Fruit fly (Drosophila melanogaster) whole organism, embryonic: ENCODE measurements around the gene Oct-TyrR.

Experiments used
- Abd-B ChIP-seq: fragments of 200-800 bp; sonication (Bioruptor generic); optimal IDR thresholded peaks from 2 replicates; lab custom pipeline; 2018; ENCODE audit warnings: missing biosample characterization, mild to moderate bottlenecking, missing genetic modification characterization, moderate library complexity
- Ada2b ChIP-seq: fragments of 200-800 bp; sonication (Bioruptor generic); IDR thresholded peaks from 2 replicates; pipeline ENCODE4 v1.3.6; 2022; ENCODE audit warnings: missing biosample characterization, missing genetic modification characterization
- Awh ChIP-seq: fragments of 200-800 bp; sonication (Bioruptor generic); IDR thresholded peaks from 2 replicates; pipeline ENCODE4, ENCODE4 v1.3.6; 2022; ENCODE audit warnings: missing biosample characterization, missing genetic modification characterization
- CG12769 ChIP-seq: fragments of 200-800 bp; sonication (Bioruptor generic); optimal IDR thresholded peaks from 2 replicates; lab custom pipeline; 2019; ENCODE audit warnings: missing biosample characterization, mild to moderate bottlenecking, missing genetic modification characterization, moderate library complexity
- CG14710 ChIP-seq: fragments of 200-800 bp; sonication (Bioruptor generic); optimal IDR thresholded peaks from 3 replicates; lab custom pipeline; 2019; ENCODE audit warnings: missing biosample characterization, mild to moderate bottlenecking, missing genetic modification characterization, moderate library complexity
- CG16863 ChIP-seq: fragments of 200-800 bp; sonication (Bioruptor generic); optimal IDR thresholded peaks from 3 replicates; lab custom pipeline; 2016; ENCODE audit warnings: missing biosample characterization, missing genetic modification characterization
- CG17328 ChIP-seq: fragments of 200-800 bp; sonication (Bioruptor generic); IDR thresholded peaks from 2 replicates; pipeline ENCODE4 v1.3.6; 2022; ENCODE audit warnings: missing biosample characterization, missing genetic modification characterization
- CG3726 ChIP-seq: fragments of 200-800 bp; sonication (Bioruptor generic); IDR thresholded peaks from 3 replicates; pipeline ENCODE4, ENCODE4 v1.3.6; 2022; ENCODE audit warnings: missing biosample characterization, missing genetic modification characterization
- CG4282 ChIP-seq: fragments of 200-800 bp; sonication (Bioruptor generic); optimal IDR thresholded peaks from 2 replicates; lab custom pipeline; 2016; ENCODE audit warnings: missing biosample characterization, missing genetic modification characterization
- CG6272 ChIP-seq: fragments of 200-800 bp; sonication (Bioruptor generic); IDR thresholded peaks from 2 replicates; pipeline ENCODE4 v1.3.6; 2022; ENCODE audit warnings: missing biosample characterization, missing genetic modification characterization
- CG7372 ChIP-seq: fragments of 200-800 bp; sonication (Bioruptor generic); IDR thresholded peaks from 2 replicates; pipeline ENCODE4 v1.3.6; 2022; ENCODE audit warnings: missing biosample characterization, missing genetic modification characterization
- CG7839 ChIP-seq: fragments of 200-800 bp; sonication (Bioruptor generic); optimal IDR thresholded peaks from 3 replicates; lab custom pipeline; 2018; ENCODE audit warnings: missing biosample characterization, mild to moderate bottlenecking, missing genetic modification characterization, moderate library complexity
- CG7963 ChIP-seq: fragments of 200-800 bp; sonication (Bioruptor generic); IDR thresholded peaks from 3 replicates; pipeline ENCODE4 v1.3.6; 2022; ENCODE audit warnings: missing biosample characterization, missing genetic modification characterization; ENCODE audit not compliant: partially characterized antibody
- CG9797 ChIP-seq: fragments of 200-800 bp; sonication (Bioruptor generic); optimal IDR thresholded peaks from 3 replicates; lab custom pipeline; 2018; ENCODE audit warnings: missing biosample characterization, mild to moderate bottlenecking, missing genetic modification characterization
- CrebB ChIP-seq: fragments of 200-800 bp; sonication (Bioruptor generic); optimal IDR thresholded peaks from 3 replicates; lab custom pipeline; 2018; ENCODE audit warnings: missing biosample characterization, mild to moderate bottlenecking, missing genetic modification characterization
- D19B ChIP-seq: fragments of 200-800 bp; sonication (Bioruptor generic); optimal IDR thresholded peaks from 2 replicates; lab custom pipeline; 2017; ENCODE audit warnings: missing biosample characterization, mild to moderate bottlenecking, missing genetic modification characterization
- Dek ChIP-seq: fragments of 200-800 bp; sonication (Bioruptor generic); optimal IDR thresholded peaks from 3 replicates; lab custom pipeline; 2019; ENCODE audit warnings: missing biosample characterization, mild to moderate bottlenecking, missing genetic modification characterization, moderate library complexity
- Dip2 ChIP-seq: fragments of 200-800 bp; sonication (Bioruptor generic); IDR thresholded peaks from 2 replicates; pipeline ENCODE4 v1.3.6; 2022; ENCODE audit warnings: missing biosample characterization, missing genetic modification characterization
- Doc3 ChIP-seq: fragments of 200-800 bp; sonication (Bioruptor generic); IDR thresholded peaks from 3 replicates; pipeline ENCODE4 v1.3.6; 2022; ENCODE audit warnings: missing biosample characterization, missing genetic modification characterization; ENCODE audit not compliant: partially characterized antibody
- ERR ChIP-seq: fragments of 200-800 bp; sonication (Bioruptor generic); optimal IDR thresholded peaks from 2 replicates; lab custom pipeline; 2016; ENCODE audit warnings: missing biosample characterization, missing genetic modification characterization
- HLHmδ ChIP-seq: fragments of 200-800 bp; sonication (Bioruptor generic); optimal IDR thresholded peaks from 2 replicates; lab custom pipeline; 2018; ENCODE audit warnings: missing biosample characterization, mild to moderate bottlenecking, missing genetic modification characterization, moderate library complexity
- Hmx ChIP-seq: fragments of 200-800 bp; sonication (Bioruptor generic); optimal IDR thresholded peaks from 2 replicates; lab custom pipeline; 2016; ENCODE audit warnings: missing biosample characterization, missing genetic modification characterization
- Lim3 ChIP-seq: fragments of 200-800 bp; sonication (Bioruptor generic); IDR thresholded peaks from 2 replicates; pipeline ENCODE4 v1.3.6; 2022; ENCODE audit warnings: missing biosample characterization, missing genetic modification characterization
- MTF-1 ChIP-seq: fragments of 200-800 bp; sonication (Bioruptor generic); optimal IDR thresholded peaks from 2 replicates; lab custom pipeline; 2018; ENCODE audit warnings: missing biosample characterization, mild to moderate bottlenecking, missing genetic modification characterization, borderline replicate concordance
- Sox102F ChIP-seq: fragments of 200-800 bp; sonication (Bioruptor generic); optimal IDR thresholded peaks from 2 replicates; lab custom pipeline; 2018; ENCODE audit warnings: missing biosample characterization, mild to moderate bottlenecking, missing genetic modification characterization, moderate library complexity
- Tbp ChIP-seq: fragments of >200 bp; optimal IDR thresholded peaks from 2 replicates; lab custom pipeline; 2018; ENCODE audit warnings: missing biosample characterization, missing genetic modification characterization
- Vsx1 ChIP-seq: fragments of 200-800 bp; sonication (Bioruptor generic); optimal IDR thresholded peaks from 2 replicates; lab custom pipeline; 2017; ENCODE audit warnings: missing biosample characterization, mild to moderate bottlenecking, missing genetic modification characterization, missing genetic modification reagents
- Xrp1 ChIP-seq: fragments of 200-800 bp; sonication (Bioruptor generic); IDR thresholded peaks from 2 replicates; pipeline ENCODE4 v1.3.6; 2022; ENCODE audit warnings: missing biosample characterization, missing genetic modification characterization
- aop ChIP-seq: fragments of 200-800 bp; sonication (Bioruptor generic); IDR thresholded peaks from 2 replicates; pipeline ENCODE4 v1.3.6; 2022; ENCODE audit warnings: missing biosample characterization, missing genetic modification characterization
- ato ChIP-seq: fragments of 200-800 bp; sonication (Bioruptor generic); IDR thresholded peaks from 2 replicates; pipeline ENCODE4 v1.3.6; 2022; ENCODE audit warnings: missing biosample characterization, missing genetic modification characterization; ENCODE audit not compliant: partially characterized antibody
- bcd ChIP-seq: fragments of 200-800 bp; sonication (Bioruptor generic); optimal IDR thresholded peaks from 2 replicates; lab custom pipeline; 2017; ENCODE audit warnings: missing biosample characterization, mild to moderate bottlenecking, missing genetic modification characterization
- btn ChIP-seq: fragments of 200-800 bp; sonication (Bioruptor generic); optimal IDR thresholded peaks from 2 replicates; lab custom pipeline; 2016; ENCODE audit warnings: missing biosample characterization, missing genetic modification characterization
- da ChIP-seq: fragments of 200-800 bp; sonication (Bioruptor generic); optimal IDR thresholded peaks from 2 replicates; lab custom pipeline; 2016; ENCODE audit warnings: missing biosample characterization, missing genetic modification characterization
- danr ChIP-seq: fragments of 200-800 bp; sonication (Bioruptor generic); IDR thresholded peaks from 2 replicates; pipeline ENCODE4 v1.3.6; 2022; ENCODE audit warnings: missing biosample characterization, missing genetic modification characterization
- fd3F ChIP-seq: fragments of 200-800 bp; sonication (Bioruptor generic); optimal IDR thresholded peaks from 2 replicates; lab custom pipeline; 2018; ENCODE audit warnings: missing biosample characterization, mild to moderate bottlenecking, missing genetic modification characterization, moderate library complexity
- grn ChIP-seq: fragments of 200-800 bp; sonication (Bioruptor generic); optimal IDR thresholded peaks from 3 replicates; lab custom pipeline; 2017; ENCODE audit warnings: missing biosample characterization, missing genetic modification characterization
- gt ChIP-seq: fragments of 200-800 bp; sonication (Bioruptor generic); IDR thresholded peaks from 2 replicates; pipeline ENCODE4 v1.3.6; 2022; ENCODE audit warnings: missing biosample characterization, missing genetic modification characterization
- h ChIP-seq: fragments of >200 bp; optimal IDR thresholded peaks from 2 replicates; lab custom pipeline; 2017
- hb ChIP-seq: fragments of 200-800 bp; sonication (Bioruptor generic); IDR thresholded peaks from 3 replicates; pipeline ENCODE4 v1.3.6; 2022; ENCODE audit warnings: missing biosample characterization, missing genetic modification characterization; ENCODE audit not compliant: partially characterized antibody
- ind ChIP-seq: fragments of 200-800 bp; sonication (Bioruptor generic); optimal IDR thresholded peaks from 3 replicates; lab custom pipeline; 2016; ENCODE audit warnings: missing biosample characterization, missing genetic modification characterization
- lilli ChIP-seq: fragments of 200-800 bp; sonication (Bioruptor generic); optimal IDR thresholded peaks from 3 replicates; lab custom pipeline; 2016; ENCODE audit warnings: missing biosample characterization, missing genetic modification characterization
- odd ChIP-seq: fragments of 200-800 bp; sonication (Bioruptor generic); optimal IDR thresholded peaks from 2 replicates; lab custom pipeline; 2017; ENCODE audit warnings: missing biosample characterization, mild to moderate bottlenecking, missing genetic modification characterization
- p53 ChIP-seq: fragments of 200-800 bp; sonication (Bioruptor generic); optimal IDR thresholded peaks from 2 replicates; lab custom pipeline; 2016; ENCODE audit warnings: missing biosample characterization, missing genetic modification characterization
- pita ChIP-seq: fragments of 200-800 bp; sonication (Bioruptor generic); optimal IDR thresholded peaks from 2 replicates; lab custom pipeline; 2017; ENCODE audit warnings: missing biosample characterization, mild to moderate bottlenecking, missing genetic modification characterization
- psq ChIP-seq: fragments of 200-800 bp; sonication (Bioruptor generic); optimal IDR thresholded peaks from 2 replicates; lab custom pipeline; 2017; ENCODE audit warnings: missing biosample characterization, missing genetic modification characterization
- pzg ChIP-seq: fragments of 200-800 bp; sonication (Bioruptor generic); optimal IDR thresholded peaks from 3 replicates; lab custom pipeline; 2018; ENCODE audit warnings: missing biosample characterization, mild to moderate bottlenecking, missing genetic modification characterization, moderate library complexity
- slp2 ChIP-seq: fragments of 200-800 bp; sonication (Bioruptor generic); optimal IDR thresholded peaks from 2 replicates; lab custom pipeline; 2016; ENCODE audit warnings: missing biosample characterization, missing genetic modification characterization
- sna ChIP-seq: fragments of 200-800 bp; sonication (Bioruptor generic); IDR thresholded peaks from 2 replicates; pipeline ENCODE4 v1.3.6; 2022; ENCODE audit warnings: missing biosample characterization, missing genetic modification characterization; ENCODE audit not compliant: partially characterized antibody
- so ChIP-seq: fragments of 200-800 bp; sonication (Bioruptor generic); IDR thresholded peaks from 3 replicates; pipeline ENCODE4 v1.3.6; 2022; ENCODE audit warnings: missing biosample characterization, missing genetic modification characterization
- sqz ChIP-seq: fragments of 200-800 bp; sonication (Bioruptor generic); optimal IDR thresholded peaks from 3 replicates; lab custom pipeline; 2018; ENCODE audit warnings: missing biosample characterization, mild to moderate bottlenecking, missing genetic modification characterization
- twi ChIP-seq: fragments of 200-800 bp; optimal IDR thresholded peaks from 2 replicates; lab custom pipeline; 2019; ENCODE audit warnings: missing biosample characterization, mild to moderate bottlenecking, missing genetic modification characterization, moderate library complexity
- yki ChIP-seq: fragments of >200 bp; optimal IDR thresholded peaks from 3 replicates; lab custom pipeline; 2018
- zf30C ChIP-seq: fragments of 200-800 bp; sonication (Bioruptor generic); optimal IDR thresholded peaks from 3 replicates; lab custom pipeline; 2018; ENCODE audit warnings: missing biosample characterization, mild to moderate bottlenecking, missing genetic modification characterization

Oct-TyrR gene

DNA sequence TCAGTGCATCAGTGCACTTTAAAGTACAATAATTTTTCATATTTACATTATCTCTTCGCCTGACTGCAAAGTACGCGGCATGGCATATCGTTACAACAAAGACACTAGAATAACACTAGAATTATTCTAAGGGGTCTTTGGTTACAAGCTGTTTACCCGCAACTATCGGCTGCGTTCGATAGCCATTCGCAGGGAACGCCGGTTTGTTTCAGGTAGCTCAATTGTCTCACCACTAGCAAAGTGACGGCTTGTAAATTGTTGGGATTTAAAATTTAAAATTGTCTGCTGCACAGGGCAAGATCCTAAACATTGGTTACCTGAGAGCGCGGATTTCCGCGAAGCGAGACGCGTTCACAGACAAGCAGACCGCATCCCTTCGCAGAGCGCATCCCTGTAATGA is 30.9 kb downstream of the Oct-TyrR start, which contains the start of gene CG14561 (continued):
- peak; percentile 10 for TF ChIP-seq CG4282
- no peak for TF ChIP-seq Sox102F (GFP tag; lab: Kevin White, UChicago)
- no peak for TF ChIP-seq aop (GFP tag; lab: Robert Waterston, UW)
- TF ChIP-seq CG3726 (GFP tag; lab: Robert Waterston, UW) = no peak
- no peak for TF ChIP-seq so (GFP tag; lab: Robert Waterston, UW)
- no peak for TF ChIP-seq Lim3
- TF ChIP-seq Abd-B (GFP tag; lab: Kevin White, UChicago) = no peak
- no peak for TF ChIP-seq MTF-1 (GFP tag; lab: Kevin White, UChicago)
- TF ChIP-seq hb (GFP tag; lab: Robert Waterston, UW) = peak; percentile 88
- no peak for TF ChIP-seq pita (GFP tag; lab: Kevin White, UChicago)
- TF ChIP-seq CG17328 (GFP tag; lab: Robert Waterston, UW) = no peak
- no peak for TF ChIP-seq da (GFP tag; lab: Kevin White, UChicago)
- TF ChIP-seq Vsx1 = no peak
- no peak for TF ChIP-seq CG7372 (GFP tag; lab: Robert Waterston, UW)
- peak; percentile 78 for TF ChIP-seq pzg
- TF ChIP-seq D19B (GFP tag; lab: Kevin White, UChicago) = no peak
- TF ChIP-seq Ada2b = no peak
- peak; percentile 2 for TF ChIP-seq p53
- peak; percentile 7 for TF ChIP-seq twi (tag; lab: Kevin White, UChicago)
- no peak for TF ChIP-seq HLHmδ
- TF ChIP-seq sna = peak; percentile 93
- peak; percentile 45 for TF ChIP-seq CG9797
- no peak for TF ChIP-seq psq
- TF ChIP-seq bcd = no peak
- no peak for TF ChIP-seq h (lab: Kevin White, UChicago)
- peak; percentile 54 for TF ChIP-seq CG14710 (tag; lab: Kevin White, UChicago)
- TF ChIP-seq yki = peak; percentile 3
- TF ChIP-seq ato (GFP tag; lab: Robert Waterston, UW) = peak; percentile 84
- peak; percentile 88 for TF ChIP-seq Doc3
- no peak for TF ChIP-seq CG7839 (tag; lab: Kevin White, UChicago)
- peak; percentile 37; the same call in 1 of the 2 replicates for TF ChIP-seq CG6272
- TF ChIP-seq CG16863 = no peak
- TF ChIP-seq CG7963 (GFP tag; lab: Robert Waterston, UW) = peak; percentile 89
- peak; percentile 14; the same call in 1 of the 2 replicates for TF ChIP-seq Xrp1 (GFP tag; lab: Robert Waterston, UW)
- no peak for TF ChIP-seq Dip2 (GFP tag; lab: Robert Waterston, UW)
- TF ChIP-seq slp2 (GFP tag; lab: Kevin White, UChicago) = no peak
- TF ChIP-seq danr (GFP tag; lab: Robert Waterston, UW) = no peak
- TF ChIP-seq btn (GFP tag; lab: Kevin White, UChicago) = no peak
- TF ChIP-seq gt (GFP tag; lab: Robert Waterston, UW) = no peak
- TF ChIP-seq lilli (GFP tag; lab: Kevin White, UChicago) = peak; percentile 63
- TF ChIP-seq Tbp (GFP tag; lab: Kevin White, UChicago) = no peak
- TF ChIP-seq ind (GFP tag; lab: Kevin White, UChicago) = no peak
- TF ChIP-seq zf30C (GFP tag; lab: Kevin White, UChicago) = no peak
- no peak for TF ChIP-seq Awh (GFP tag; lab: Robert Waterston, UW)
- no peak for TF ChIP-seq grn (GFP tag; lab: Kevin White, UChicago)
- no peak for TF ChIP-seq Hmx (GFP tag; lab: Kevin White, UChicago)
- no peak for TF ChIP-seq Dek
- no peak for TF ChIP-seq ERR (GFP tag; lab: Kevin White, UChicago)
- no peak for TF ChIP-seq CG12769 (tag; lab: Kevin White, UChicago)
- TF ChIP-seq fd3F = no peak
- no peak for TF ChIP-seq CrebB
- TF ChIP-seq odd (GFP tag; lab: Kevin White, UChicago) = no peak
- TF ChIP-seq sqz = no peak
